Worm (Caenorhabditis elegans) whole organism, mixed stage, embryonic: ENCODE measurements around the gene T10D4.14.
"Not testable (repeated sequence)": the region's sequence is repeated elsewhere in the genome, so short reads cannot be mapped to it uniquely, and the experiment has no call there.

Experiments used
- bed-3 ChIP-seq: fragments of 200-800 bp; sonication (Bioruptor generic); optimal IDR thresholded peaks from 3 replicates; lab custom pipeline; 2018; ENCODE audit warnings: mild to moderate bottlenecking, missing genetic modification characterization, moderate library complexity, missing compliant biosample characterization
- blmp-1 ChIP-seq: fragments of 150-350 bp; optimal IDR thresholded peaks from 2 replicates; lab custom pipeline; 2014; ENCODE audit warnings: missing biosample characterization, missing genetic modification characterization
- ceh-83 ChIP-seq: fragments of 200-800 bp; sonication (Bioruptor generic); optimal IDR thresholded peaks from 2 replicates; lab custom pipeline; 2018; ENCODE audit warnings: mild to moderate bottlenecking, missing genetic modification characterization, missing compliant biosample characterization
- ces-1 ChIP-seq: fragments of 150-350 bp; optimal IDR thresholded peaks from 2 replicates; lab custom pipeline; 2014; ENCODE audit warnings: missing biosample characterization, missing genetic modification reagents, missing genetic modification characterization
- cnd-1 ChIP-seq: fragments of 200-800 bp; sonication (Bioruptor generic); optimal IDR thresholded peaks from 2 replicates; lab custom pipeline; 2018; ENCODE audit warnings: mild to moderate bottlenecking, missing genetic modification characterization, missing compliant biosample characterization
- drap-1 ChIP-seq: fragments of 200-800 bp; sonication (Bioruptor generic); optimal IDR thresholded peaks from 3 replicates; lab custom pipeline; 2018; ENCODE audit warnings: mild to moderate bottlenecking, missing genetic modification characterization, missing compliant biosample characterization
- elt-1 ChIP-seq: sonication (generic microtip); optimal IDR thresholded peaks from 2 replicates; lab custom pipeline; 2017; ENCODE audit warnings: missing genetic modification characterization, mild to moderate bottlenecking, missing compliant biosample characterization, antibody characterized with exemption, moderate library complexity, borderline replicate concordance; ENCODE audit not compliant: insufficient read depth
- elt-3 ChIP-seq: fragments of 150-350 bp; optimal IDR thresholded peaks from 2 replicates; lab custom pipeline; 2014; ENCODE audit warnings: missing biosample characterization, missing genetic modification characterization
- flh-1 ChIP-seq: fragments of 200-800 bp; sonication (Bioruptor generic); optimal IDR thresholded peaks from 2 replicates; lab custom pipeline; 2018; ENCODE audit warnings: mild to moderate bottlenecking, missing genetic modification characterization, moderate library complexity, missing compliant biosample characterization
- ham-2 ChIP-seq: fragments of 200-800 bp; sonication (Bioruptor generic); optimal IDR thresholded peaks from 2 replicates; lab custom pipeline; 2018; ENCODE audit warnings: mild to moderate bottlenecking, missing genetic modification characterization, missing compliant biosample characterization
- hlh-1 ChIP-seq: fragments of 150-350 bp; optimal IDR thresholded peaks from 2 replicates; lab custom pipeline; 2014; ENCODE audit warnings: missing biosample characterization, missing genetic modification reagents, missing genetic modification characterization
- lin-13 ChIP-seq: fragments of 150-350 bp; optimal IDR thresholded peaks from 2 replicates; lab custom pipeline; 2014; ENCODE audit warnings: missing biosample characterization, missing genetic modification characterization
- lsy-2 ChIP-seq: fragments of 150-350 bp; optimal IDR thresholded peaks from 2 replicates; lab custom pipeline; 2014; ENCODE audit warnings: missing biosample characterization, missing genetic modification characterization
- mab-5 ChIP-seq: fragments of 150-350 bp; optimal IDR thresholded peaks from 2 replicates; lab custom pipeline; 2014; ENCODE audit warnings: missing biosample characterization, missing genetic modification characterization
- mls-2 ChIP-seq: sonication (generic microtip); optimal IDR thresholded peaks from 2 replicates; lab custom pipeline; 2016; ENCODE audit warnings: mild to moderate bottlenecking, missing genetic modification characterization, moderate library complexity, missing compliant biosample characterization
- nhr-12 ChIP-seq: fragments of 150-350 bp; optimal IDR thresholded peaks from 2 replicates; lab custom pipeline; 2014; ENCODE audit warnings: missing biosample characterization, missing genetic modification characterization
- nhr-2 ChIP-seq: fragments of 150-350 bp; optimal IDR thresholded peaks from 2 replicates; lab custom pipeline; 2014; ENCODE audit warnings: missing biosample characterization, missing genetic modification characterization
- nhr-237 ChIP-seq: fragments of 150-350 bp; optimal IDR thresholded peaks from 2 replicates; lab custom pipeline; 2014; ENCODE audit warnings: missing biosample characterization, missing genetic modification characterization
- nhr-28 ChIP-seq: fragments of 150-350 bp; optimal IDR thresholded peaks from 2 replicates; lab custom pipeline; 2014; ENCODE audit warnings: missing biosample characterization, missing genetic modification characterization
- nhr-76 ChIP-seq: sonication (generic microtip); optimal IDR thresholded peaks from 2 replicates; lab custom pipeline; 2017; ENCODE audit warnings: missing biosample characterization, missing genetic modification characterization
- pha-4 ChIP-seq: fragments of 150-350 bp; optimal IDR thresholded peaks from 2 replicates; lab custom pipeline; 2018; ENCODE audit warnings: missing biosample characterization, missing genetic modification reagents, missing genetic modification characterization
- sem-2 ChIP-seq: fragments of 200-800 bp; sonication (Bioruptor generic); optimal IDR thresholded peaks from 2 replicates; lab custom pipeline; 2018; ENCODE audit warnings: mild to moderate bottlenecking, missing genetic modification characterization, missing compliant biosample characterization
- snpc-4 ChIP-seq: fragments of 150-350 bp; optimal IDR thresholded peaks from 2 replicates; lab custom pipeline; 2014; ENCODE audit warnings: missing biosample characterization, missing genetic modification characterization
- sptf-1 ChIP-seq: sonication (generic microtip); optimal IDR thresholded peaks from 2 replicates; lab custom pipeline; 2017; ENCODE audit warnings: mild to moderate bottlenecking, missing genetic modification characterization, moderate library complexity, missing compliant biosample characterization
- tbx-8 ChIP-seq: fragments of 200-800 bp; sonication (Bioruptor generic); optimal IDR thresholded peaks from 2 replicates; lab custom pipeline; 2018; ENCODE audit warnings: mild to moderate bottlenecking, missing genetic modification characterization, moderate library complexity, missing compliant biosample characterization
- unc-120 ChIP-seq: sonication (generic microtip); optimal IDR thresholded peaks from 2 replicates; lab custom pipeline; 2017; ENCODE audit warnings: missing genetic modification characterization, missing compliant biosample characterization; ENCODE audit not compliant: poor library complexity, severe bottlenecking
- unc-39 ChIP-seq: fragments of 150-350 bp; optimal IDR thresholded peaks from 2 replicates; lab custom pipeline; 2014; ENCODE audit warnings: missing biosample characterization, missing genetic modification characterization
- unc-62 ChIP-seq: fragments of 150-350 bp; optimal IDR thresholded peaks from 2 replicates; lab custom pipeline; 2014; ENCODE audit warnings: missing biosample characterization, missing genetic modification reagents, missing genetic modification characterization
- zip-8 ChIP-seq: fragments of 150-350 bp; optimal IDR thresholded peaks from 2 replicates; lab custom pipeline; 2014; ENCODE audit warnings: missing biosample characterization, missing genetic modification characterization
- ztf-11 ChIP-seq: fragments of 150-350 bp; optimal IDR thresholded peaks from 2 replicates; lab custom pipeline; 2014; ENCODE audit warnings: missing biosample characterization, missing genetic modification characterization

Gene T10D4.14

DNA sequence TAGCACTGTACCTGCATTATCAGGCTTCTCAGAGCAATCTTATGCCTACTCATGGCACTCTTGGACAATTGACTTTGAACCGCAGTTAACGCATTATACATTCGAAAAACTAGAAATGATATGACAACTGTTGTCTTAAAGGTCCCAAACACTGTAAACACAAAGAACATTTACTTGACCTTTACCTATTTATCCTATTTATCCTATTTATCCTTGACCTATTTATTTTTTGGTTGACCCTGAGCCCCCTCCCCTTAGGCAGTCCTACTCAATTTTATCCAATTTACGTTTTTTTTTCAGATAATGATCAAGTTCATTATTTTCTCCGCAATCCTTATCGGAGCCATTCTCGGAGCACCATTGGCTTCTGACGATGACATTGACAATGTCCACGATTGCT lies at the start of gene T10D4.14, which contains the start of gene T10D4.19:
Gene T10D4.14, minus strand, starts transcription at position 101 of the 400 bp plus-strand sequence.
Gene T10D4.19, plus strand, starts transcription at position 304 of the 400 bp plus-strand sequence.
- TF ChIP-seq zip-8 (no peak), nhr-237 (no peak), mab-5 (tag; lab: Kevin White, UChicago) (no peak), unc-39 (tag; lab: Kevin White, UChicago) (no peak), ztf-11 (no peak), nhr-76 (no peak), sptf-1 (tag; lab: Kevin White, UChicago) (no peak), lsy-2 (tag; lab: Kevin White, UChicago) (no peak), mls-2 (tag; lab: Kevin White, UChicago) (no peak), bed-3 (GFP tag; lab: Kevin White, UChicago) (no peak), tbx-8 (GFP tag; lab: Kevin White, UChicago) (no peak), blmp-1 (no peak), unc-62 (GFP tag; lab: Kevin White, UChicago) (no peak), lin-13 (no peak), nhr-2 (tag; lab: Kevin White, UChicago) (no peak), ceh-83 (GFP tag; lab: Kevin White, UChicago) (no peak), ces-1 (GFP tag; lab: Kevin White, UChicago) (no peak), unc-120 (no peak), snpc-4 (no peak), cnd-1 (tag; lab: Kevin White, UChicago) (no peak)
- TF ChIP-seq, all 35 proteins: peak for 0

DNA sequence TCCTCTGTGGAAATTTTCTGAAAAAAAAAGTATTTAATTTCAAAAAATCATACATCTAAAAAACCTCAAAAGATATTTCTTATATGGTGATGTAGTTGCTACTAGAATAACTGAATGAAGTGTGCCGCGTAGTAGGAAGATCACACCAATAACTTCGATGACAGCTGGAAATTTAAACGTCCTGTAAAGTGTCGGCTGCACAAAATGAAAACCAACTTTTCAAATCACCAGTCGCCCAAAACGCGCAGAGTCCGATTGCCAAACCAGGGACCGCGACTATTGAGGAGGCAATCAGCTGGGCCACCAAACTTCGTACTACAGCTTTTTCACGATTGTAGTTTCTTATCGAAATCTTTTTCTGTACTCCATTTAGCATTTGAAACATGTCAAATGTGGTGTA lies 49.7 kb upstream of the T10D4.14 start, which contains the start of gene sri-48:
Gene sri-48, minus strand, starts transcription at position 101 of the 400 bp plus-strand sequence.
- not testable (repeated sequence) for TF ChIP-seq elt-3 (tag; lab: Kevin White, UChicago); snpc-4; lin-13

DNA sequence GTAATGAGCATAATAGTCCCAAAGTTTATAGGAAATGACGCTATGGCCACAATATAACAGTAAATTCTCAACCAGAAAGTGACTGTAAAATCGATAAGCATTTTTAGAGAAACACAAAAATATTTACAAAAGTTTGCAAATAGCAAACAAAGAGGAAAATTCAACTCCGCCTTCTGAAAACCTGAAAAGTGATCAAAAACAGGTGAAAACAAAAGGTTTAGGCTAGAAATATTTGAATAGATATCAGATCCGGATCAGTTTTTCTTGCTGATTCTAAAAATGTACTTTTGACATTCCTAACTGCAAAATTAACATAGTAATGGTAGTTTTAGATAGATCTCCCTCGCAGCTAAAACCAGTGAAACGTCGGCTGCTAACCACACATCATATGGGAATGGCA lies 47.5 kb upstream of the T10D4.14 start, which contains the start of gene sri-51:
Gene sri-51, minus strand, starts transcription at position 101 of the 400 bp plus-strand sequence.
- TF ChIP-seq sem-2 (no peak), ceh-83 (GFP tag; lab: Kevin White, UChicago) (no peak), mls-2 (tag; lab: Kevin White, UChicago) (no peak), blmp-1 (no peak), lin-13 (no peak), elt-1 (tag; lab: Kevin White, UChicago) (no peak), cnd-1 (tag; lab: Kevin White, UChicago) (no peak), mab-5 (tag; lab: Kevin White, UChicago) (no peak), tbx-8 (GFP tag; lab: Kevin White, UChicago) (no peak), flh-1 (GFP tag; lab: Kevin White, UChicago) (no peak), nhr-237 (no peak), bed-3 (GFP tag; lab: Kevin White, UChicago) (no peak), nhr-12 (tag; lab: Kevin White, UChicago) (no peak), snpc-4 (no peak), ces-1 (GFP tag; lab: Kevin White, UChicago) (no peak), pha-4 (tag; lab: Kevin White, UChicago) (no peak), drap-1 (GFP tag; lab: Kevin White, UChicago) (no peak)

DNA sequence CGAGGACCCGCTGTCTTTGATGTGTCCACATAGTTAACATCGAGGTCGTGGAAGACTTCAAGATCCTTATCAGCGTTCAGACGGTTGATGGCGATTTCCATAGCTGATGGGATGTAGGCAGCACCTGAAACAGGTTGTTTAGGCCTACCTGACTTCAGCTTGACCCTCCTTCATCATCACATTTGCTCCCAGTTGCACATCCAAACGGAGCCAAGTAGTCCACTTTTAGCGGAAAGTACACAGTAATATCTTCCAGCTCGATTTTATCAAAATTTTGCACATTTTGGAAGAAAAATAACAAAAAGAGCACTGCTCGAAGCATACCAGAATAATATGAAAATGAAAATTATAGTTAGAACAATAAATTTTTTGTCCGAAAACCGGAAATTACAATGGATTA lies 45.5 kb upstream of the T10D4.14 start, which contains the start of gene gcy-15:
Gene gcy-15, minus strand, starts transcription at position 101 of the 400 bp plus-strand sequence.
- TF ChIP-seq hlh-1 (tag; lab: Kevin White, UChicago): no peak

DNA sequence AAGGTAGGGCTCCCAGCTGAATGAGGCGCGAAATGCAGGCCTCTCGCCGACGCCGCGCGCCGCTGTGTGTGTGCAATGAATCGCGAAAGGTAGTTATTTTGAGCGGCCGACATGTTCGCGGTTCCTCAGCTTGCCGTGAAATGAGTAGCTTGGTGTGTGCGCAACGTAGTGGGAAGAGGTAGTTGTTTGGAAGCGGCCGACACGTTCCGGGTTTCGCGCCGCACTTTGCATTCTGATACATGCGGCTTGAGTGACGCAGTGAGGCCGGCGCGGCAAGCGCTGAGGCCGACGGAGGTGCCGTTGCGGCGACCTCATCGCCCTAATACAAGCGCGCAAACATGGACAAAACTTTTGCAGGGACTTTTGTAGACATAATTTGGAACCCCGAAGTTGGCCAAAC lies 44.2 kb upstream of the T10D4.14 start:
- TF ChIP-seq elt-1 (tag; lab: Kevin White, UChicago) (no peak), unc-39 (tag; lab: Kevin White, UChicago) (no peak), sptf-1 (tag; lab: Kevin White, UChicago) (no peak), lsy-2 (tag; lab: Kevin White, UChicago) (no peak), bed-3 (GFP tag; lab: Kevin White, UChicago) (no peak), nhr-2 (tag; lab: Kevin White, UChicago) (no peak), mab-5 (tag; lab: Kevin White, UChicago) (no peak), ham-2 (GFP tag; lab: Kevin White, UChicago) (no peak), blmp-1 (no peak), flh-1 (GFP tag; lab: Kevin White, UChicago) (no peak), nhr-12 (tag; lab: Kevin White, UChicago) (no peak), ztf-11 (no peak), nhr-76 (no peak), sem-2 (no peak), cnd-1 (tag; lab: Kevin White, UChicago) (no peak), nhr-28 (tag; lab: Kevin White, UChicago) (no peak), snpc-4 (no peak), ces-1 (GFP tag; lab: Kevin White, UChicago) (no peak), nhr-237 (no peak), ceh-83 (GFP tag; lab: Kevin White, UChicago) (no peak)
